Fruit fly (Drosophila melanogaster): ENCODE measurements around the gene CG11786.

CG11786 gene

DNA sequence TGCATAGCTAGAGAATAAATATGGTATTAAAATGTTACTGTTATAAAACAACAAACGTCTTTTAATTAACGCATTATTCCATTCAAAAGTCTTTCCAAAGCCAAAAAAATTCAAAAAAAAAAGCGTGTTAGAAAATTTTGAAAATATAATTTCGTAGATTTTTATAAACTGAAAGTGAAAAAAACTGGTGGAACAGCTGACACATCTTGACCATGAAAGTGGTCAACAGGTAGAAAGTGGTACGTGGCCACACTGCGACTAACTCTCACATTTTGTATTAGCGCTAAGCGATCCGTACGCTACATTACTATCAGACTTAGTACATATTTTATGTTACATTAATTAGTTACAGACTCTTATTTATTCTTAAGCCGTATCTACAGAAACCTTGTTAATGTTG lies 24.7 kb downstream of the CG11786 start, which contains the start of gene CG11836:
CG11836 (plus strand) TSS at position 256 of the 400 bp plus-strand sequence.
- TF ChIP-seq CG8159 (tag; optimal IDR thresholded peaks at IDR 0.05), result no peak
- TF ChIP-seq Snoo (tag; optimal IDR thresholded peaks at IDR 0.05), result no peak
- TF ChIP-seq CG8301 (tag; optimal IDR thresholded peaks at IDR 0.05), result no peak
- TF ChIP-seq Ets98B (GFP tag; IDR thresholded peaks at IDR 0.05), result no peak

DNA sequence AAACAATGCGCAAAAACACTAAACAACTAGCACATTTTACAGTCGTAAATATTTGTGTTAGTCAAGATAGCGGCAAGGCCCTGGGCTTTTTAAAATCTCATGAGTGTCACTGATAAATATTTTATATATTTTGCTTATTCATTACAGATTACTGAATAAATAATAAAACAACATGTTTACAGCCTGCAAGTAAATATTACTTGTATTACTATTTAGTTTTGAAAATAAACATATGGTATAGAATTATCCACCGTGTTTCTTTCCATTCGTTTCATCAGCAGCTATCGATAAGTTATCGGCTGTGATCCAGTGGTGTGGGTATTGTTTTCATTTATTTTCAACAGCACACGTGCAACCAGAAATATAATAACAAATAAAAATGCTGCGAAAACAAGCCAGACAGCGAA lies 28.4 kb downstream of the CG11786 start, which contains the start of the genes shams and CG11920:
shams (minus strand) TSS at position 50 of the 407 bp plus-strand sequence.
CG11920 (plus strand) TSS at position 320 of the 407 bp plus-strand sequence.
- peak; percentile 58 for TF ChIP-seq CG8159 (tag; optimal IDR thresholded peaks at IDR 0.05)
- no peak for TF ChIP-seq Snoo (tag; optimal IDR thresholded peaks at IDR 0.05)

DNA sequence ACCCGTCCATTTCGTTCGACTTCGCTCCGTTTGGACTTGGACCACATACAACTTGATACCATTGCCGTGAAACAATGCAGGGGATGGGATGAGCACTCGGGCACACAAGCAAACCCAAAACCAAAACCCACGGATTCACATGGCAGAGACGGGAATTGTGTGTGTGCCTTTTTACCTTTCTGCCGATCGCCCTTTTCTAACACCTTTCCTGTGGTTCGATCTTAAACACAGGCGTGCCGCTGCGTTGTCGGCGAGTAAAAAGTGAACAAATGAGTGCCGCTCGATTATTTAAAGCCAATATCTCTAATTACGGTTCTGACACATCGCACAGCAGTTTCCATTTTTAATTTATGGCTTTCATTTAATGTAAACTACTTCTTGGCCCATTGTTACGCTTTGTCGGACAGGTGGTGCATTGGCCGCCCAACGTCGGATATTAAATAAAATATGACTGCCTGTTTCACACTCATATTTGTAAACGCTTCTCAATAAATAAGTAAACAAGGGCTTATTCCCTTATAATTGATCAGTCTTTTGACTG lies 31.2 kb downstream of the CG11786 start:
- no peak for TF ChIP-seq CG9948 (tag; optimal IDR thresholded peaks at IDR 0.05)
- TF ChIP-seq CG32121 (GFP tag; IDR thresholded peaks at IDR 0.05), result no peak
- no peak for TF ChIP-seq Pif1A (GFP tag; optimal IDR thresholded peaks at IDR 0.05)

DNA sequence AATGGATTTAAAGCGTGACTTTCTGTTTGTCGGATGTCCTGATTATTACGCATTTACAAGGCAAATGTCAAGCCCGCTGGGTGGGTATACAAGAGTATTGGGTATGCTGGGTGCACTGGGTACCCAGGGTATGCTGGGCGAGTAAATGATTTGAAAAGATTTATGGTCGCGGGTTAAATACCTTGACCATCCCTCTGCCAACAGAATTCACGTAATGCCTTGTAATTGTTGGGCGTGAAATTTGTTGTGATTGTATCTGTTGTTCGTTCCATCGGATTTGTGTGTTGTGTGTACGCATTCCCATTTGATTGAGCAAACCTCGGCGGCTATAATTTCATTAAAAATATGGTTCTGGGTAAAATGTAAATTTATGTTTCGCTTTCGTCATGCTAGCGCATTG lies 32.5 kb downstream of the CG11786 start:
- TF ChIP-seq CG9948 (tag; optimal IDR thresholded peaks at IDR 0.05) (no peak), D1 (tag; optimal IDR thresholded peaks at IDR 0.05) (no peak), CG34367 (tag; optimal IDR thresholded peaks at IDR 0.05) (no peak), CG14655 (GFP tag; optimal IDR thresholded peaks at IDR 0.05) (no peak), CG32121 (GFP tag; IDR thresholded peaks at IDR 0.05) (no peak), CG10348 (GFP tag; IDR thresholded peaks at IDR 0.05) (no peak), EcR (GFP tag; optimal IDR thresholded peaks at IDR 0.05) (no peak), Ets98B (GFP tag; IDR thresholded peaks at IDR 0.05) (no peak)

DNA sequence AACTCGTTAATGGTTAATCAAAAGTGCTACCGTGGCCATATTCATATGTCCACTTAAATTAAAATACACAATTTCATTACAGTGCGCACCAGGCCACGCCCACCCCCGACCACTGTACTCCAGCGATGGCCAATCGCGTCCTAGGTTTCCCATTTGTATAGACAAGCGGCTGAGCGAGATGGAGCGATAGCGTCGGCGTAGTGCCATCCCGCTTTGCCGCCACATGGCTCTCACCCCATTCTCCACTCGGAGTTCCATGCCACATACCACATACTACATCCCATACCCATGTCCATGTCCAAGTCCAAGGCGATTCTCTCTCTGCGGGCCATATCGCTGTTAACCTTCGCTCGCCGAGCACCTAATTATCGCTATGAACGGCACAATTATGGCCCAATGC lies 34.3 kb downstream of the CG11786 start:
- TF ChIP-seq CG12605 (GFP tag; IDR thresholded peaks at IDR 0.05) (no peak), CG32121 (GFP tag; IDR thresholded peaks at IDR 0.05) (peak; percentile 46; the same call in 1 of the 2 replicates)

DNA sequence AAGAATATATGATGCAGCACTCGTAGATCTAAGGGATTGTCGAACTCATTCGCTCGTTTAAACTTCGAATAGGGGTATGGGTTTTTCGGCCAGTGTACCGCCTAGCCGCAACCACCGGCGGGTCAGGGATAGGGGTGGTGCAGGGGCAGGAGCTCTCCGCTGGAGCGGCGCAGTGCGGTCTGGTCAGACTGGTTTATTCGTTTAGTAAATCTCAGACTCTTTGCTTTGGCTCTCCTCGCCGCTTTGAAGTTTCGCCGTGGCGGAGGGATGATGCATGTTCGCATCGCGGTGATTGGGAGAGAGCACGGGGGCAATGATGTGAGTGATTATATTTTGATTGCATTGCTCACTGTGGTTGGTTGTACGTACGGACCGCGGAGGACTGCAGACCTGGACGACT lies 36.2 kb downstream of the CG11786 start, which contains the start of gene fd96Ca:
fd96Ca (plus strand) TSS at position 337 of the 400 bp plus-strand sequence.
- TF ChIP-seq CG15710 (tag; optimal IDR thresholded peaks at IDR 0.05), result no peak
- TF ChIP-seq CG13204 (GFP tag; optimal IDR thresholded peaks at IDR 0.05), result peak; percentile 87
- TF ChIP-seq CG4496 (GFP tag; IDR thresholded peaks at IDR 0.05), result 0 out of 3 replicates have a peak, but pooled peaks have one; percentile 42

DNA sequence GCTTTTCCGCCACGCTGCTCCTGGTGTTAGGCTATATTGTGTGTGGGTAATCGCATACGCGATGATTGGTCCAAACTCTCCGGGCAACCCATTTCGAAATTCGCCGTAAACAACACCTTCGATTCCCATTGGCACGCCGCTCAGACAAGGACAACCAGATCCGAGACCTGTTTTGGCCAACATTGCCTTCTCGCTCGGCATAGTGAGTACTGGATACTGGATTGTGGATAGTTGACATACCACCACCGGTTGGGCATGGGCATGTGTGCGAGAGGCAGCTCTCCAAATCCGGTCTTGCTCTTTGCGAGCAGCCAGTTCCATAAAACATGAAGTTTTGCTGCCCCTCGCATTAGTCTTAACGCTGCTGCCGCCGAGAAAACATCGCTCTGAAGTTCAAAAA lies 48.5 kb downstream of the CG11786 start, which contains the start of gene fd96Cb:
fd96Cb (plus strand) TSS at position 374 of the 400 bp plus-strand sequence.
- no peak for TF ChIP-seq CG10348 (GFP tag; IDR thresholded peaks at IDR 0.05)
- TF ChIP-seq Pif1B (GFP tag; optimal IDR thresholded peaks at IDR 0.05), result no peak
- no peak for TF ChIP-seq CG12605 (GFP tag; IDR thresholded peaks at IDR 0.05)
- no peak for TF ChIP-seq D1 (tag; optimal IDR thresholded peaks at IDR 0.05)
- no peak for TF ChIP-seq gl (tag; optimal IDR thresholded peaks at IDR 0.05)
- no peak for TF ChIP-seq CG32121 (GFP tag; IDR thresholded peaks at IDR 0.05)
- TF ChIP-seq CG4496 (GFP tag; IDR thresholded peaks at IDR 0.05), result no peak; the same call in 2 of the 3 replicates
- no peak for TF ChIP-seq rn (GFP tag; IDR thresholded peaks at IDR 0.05)
- no peak for TF ChIP-seq CG14655 (GFP tag; optimal IDR thresholded peaks at IDR 0.05)
- no peak for TF ChIP-seq Pif1A (GFP tag; optimal IDR thresholded peaks at IDR 0.05)
- no peak for TF ChIP-seq CG8159 (tag; optimal IDR thresholded peaks at IDR 0.05)
- TF ChIP-seq CG8301 (tag; optimal IDR thresholded peaks at IDR 0.05), result no peak
- no peak for TF ChIP-seq EcR (GFP tag; optimal IDR thresholded peaks at IDR 0.05)
- no peak for TF ChIP-seq CG13204 (GFP tag; optimal IDR thresholded peaks at IDR 0.05)
- TF ChIP-seq Ets98B (GFP tag; IDR thresholded peaks at IDR 0.05), result no peak
- TF ChIP-seq CG9948 (tag; optimal IDR thresholded peaks at IDR 0.05), result no peak
- no peak for TF ChIP-seq CG17806 (tag; optimal IDR thresholded peaks at IDR 0.05)
